Worm (Caenorhabditis elegans) whole organism, L1 larva: ENCODE data around the gene him-5.

Experiments
- Y116A8C.19 ChIP-seq: sonication (generic microtip); optimal IDR thresholded peaks from 2 replicates; lab custom pipeline; 2016; ENCODE audit warnings: missing compliant biosample characterization, missing genetic modification characterization, borderline replicate concordance
- alr-1 ChIP-seq: fragments of 200-800 bp; sonication (Bioruptor generic); optimal IDR thresholded peaks from 2 replicates; lab custom pipeline; 2018; ENCODE audit warnings: borderline replicate concordance, mild to moderate bottlenecking, missing genetic modification characterization, missing compliant biosample characterization
- aly-2 ChIP-seq: fragments of 150-350 bp; optimal IDR thresholded peaks from 2 replicates; lab custom pipeline; 2014; ENCODE audit warnings: missing biosample characterization, missing genetic modification characterization
- ama-1 ChIP-seq: fragments of 150-350 bp; optimal IDR thresholded peaks from 2 replicates; lab custom pipeline; 2014
- ceh-90 ChIP-seq: sonication (generic microtip); optimal IDR thresholded peaks from 2 replicates; lab custom pipeline; 2016; ENCODE audit warnings: missing genetic modification characterization, missing compliant biosample characterization
- dsc-1 ChIP-seq: sonication (generic microtip); optimal IDR thresholded peaks from 2 replicates; lab custom pipeline; 2016; ENCODE audit warnings: mild to moderate bottlenecking, missing genetic modification characterization, missing compliant biosample characterization
- egl-27 ChIP-seq, 2 experiments: fragments of 150-350 bp in 1 of 2; sonication (generic microtip); optimal IDR thresholded peaks; 3 replicates each; lab custom pipeline; 2017 to 2018; ENCODE audit warnings: missing biosample characterization in 2 of 2, missing genetic modification characterization in 2 of 2, missing genetic modification reagents in 2 of 2
- hlh-17 ChIP-seq: fragments of 200-800 bp; sonication (Bioruptor generic); optimal IDR thresholded peaks from 2 replicates; lab custom pipeline; 2018; ENCODE audit warnings: missing genetic modification characterization, mild to moderate bottlenecking, missing compliant biosample characterization, moderate library complexity, borderline replicate concordance
- hlh-4 ChIP-seq: sonication (generic microtip); optimal IDR thresholded peaks from 2 replicates; lab custom pipeline; 2016; ENCODE audit warnings: mild to moderate bottlenecking, missing genetic modification characterization, missing compliant biosample characterization
- hpl-2 ChIP-seq: fragments of 150-350 bp; optimal IDR thresholded peaks from 2 replicates; lab custom pipeline; 2014; ENCODE audit warnings: missing biosample characterization, missing genetic modification reagents, missing genetic modification characterization
- lin-13 ChIP-seq: fragments of 150-350 bp; optimal IDR thresholded peaks from 2 replicates; lab custom pipeline; 2014; ENCODE audit warnings: missing biosample characterization, missing genetic modification reagents, missing genetic modification characterization
- lin-14 ChIP-seq: fragments of 200-800 bp; sonication (Bioruptor generic); optimal IDR thresholded peaks from 2 replicates; lab custom pipeline; 2018; ENCODE audit warnings: mild to moderate bottlenecking, missing genetic modification characterization, moderate library complexity, missing compliant biosample characterization
- lin-15B ChIP-seq: fragments of 150-350 bp; sonication (generic microtip); optimal IDR thresholded peaks from 3 replicates; lab custom pipeline; 2014; ENCODE audit warnings: missing biosample characterization, missing genetic modification characterization
- lin-39 ChIP-seq: fragments of 150-350 bp; optimal IDR thresholded peaks from 2 replicates; lab custom pipeline; 2014; ENCODE audit warnings: missing biosample characterization, missing genetic modification reagents, missing genetic modification characterization
- lsy-2 ChIP-seq, 2 experiments: fragments of 150-350 bp; optimal IDR thresholded peaks; 2 replicates each; lab custom pipeline; 2014; ENCODE audit warnings: missing biosample characterization in 2 of 2, missing genetic modification characterization in 2 of 2
- mab-9 ChIP-seq: fragments of 200-800 bp; sonication (Bioruptor generic); IDR thresholded peaks from 2 replicates; pipeline ENCODE4 v1.3.6; 2022; ENCODE audit warnings: missing genetic modification reagents, missing genetic modification characterization, missing compliant biosample characterization
- mdl-1 ChIP-seq, 2 experiments: fragments of 150-350 bp; optimal IDR thresholded peaks; 2 replicates each; lab custom pipeline; 2014 to 2017; ENCODE audit warnings: missing biosample characterization in 2 of 2, missing genetic modification characterization in 2 of 2, inconsistent platforms in 1 of 2
- mep-1 ChIP-seq: fragments of 150-350 bp; optimal IDR thresholded peaks from 2 replicates; lab custom pipeline; 2014; ENCODE audit warnings: missing biosample characterization, missing genetic modification characterization
- nhr-12 ChIP-seq: sonication (generic microtip); optimal IDR thresholded peaks from 2 replicates; lab custom pipeline; 2017; ENCODE audit warnings: missing biosample characterization, missing genetic modification characterization
- nhr-19 ChIP-seq: fragments of 200-800 bp; sonication (Bioruptor generic); conservative IDR thresholded peaks from 2 replicates; pipeline ENCODE4 v1.3.6; 2022; ENCODE audit warnings: missing genetic modification characterization, missing compliant biosample characterization
- nhr-20 ChIP-seq: sonication (generic microtip); optimal IDR thresholded peaks from 2 replicates; lab custom pipeline; 2016; ENCODE audit warnings: mild to moderate bottlenecking, missing genetic modification characterization, missing compliant biosample characterization
- nhr-71 ChIP-seq: sonication (generic microtip); optimal IDR thresholded peaks from 2 replicates; lab custom pipeline; 2016; ENCODE audit warnings: mild to moderate bottlenecking, missing genetic modification characterization, moderate library complexity, missing compliant biosample characterization
- pag-3 ChIP-seq: sonication (generic microtip); optimal IDR thresholded peaks from 2 replicates; lab custom pipeline; 2017; ENCODE audit warnings: missing genetic modification characterization, mild to moderate bottlenecking, missing compliant biosample characterization, antibody characterized with exemption, borderline replicate concordance; ENCODE audit not compliant: insufficient read depth
- pqm-1 ChIP-seq: sonication (generic microtip); optimal IDR thresholded peaks from 3 replicates; lab custom pipeline; 2017; ENCODE audit warnings: missing biosample characterization, missing genetic modification characterization
- rnt-1 ChIP-seq: sonication (generic microtip); optimal IDR thresholded peaks from 2 replicates; lab custom pipeline; 2016; ENCODE audit warnings: mild to moderate bottlenecking, missing genetic modification characterization, moderate library complexity, missing compliant biosample characterization
- skn-1 ChIP-seq: fragments of 150-350 bp; optimal IDR thresholded peaks from 2 replicates; lab custom pipeline; 2014; ENCODE audit warnings: missing biosample characterization, missing genetic modification characterization
- snpc-4 ChIP-seq: fragments of 150-350 bp; optimal IDR thresholded peaks from 2 replicates; lab custom pipeline; 2014; ENCODE audit warnings: missing biosample characterization, missing genetic modification characterization
- sup-37 ChIP-seq: fragments of 200-800 bp; sonication (Bioruptor generic); optimal IDR thresholded peaks from 2 replicates; lab custom pipeline; 2018; ENCODE audit warnings: mild to moderate bottlenecking, missing genetic modification characterization, missing compliant biosample characterization
- tlp-1 ChIP-seq: fragments of 150-350 bp; optimal IDR thresholded peaks from 2 replicates; lab custom pipeline; 2014; ENCODE audit warnings: missing biosample characterization, missing genetic modification characterization
- unc-130 ChIP-seq: fragments of 150-350 bp; optimal IDR thresholded peaks from 2 replicates; lab custom pipeline; 2017; ENCODE audit warnings: missing biosample characterization, missing genetic modification characterization, inconsistent platforms
- unc-86 ChIP-seq: sonication (generic microtip); optimal IDR thresholded peaks from 2 replicates; lab custom pipeline; 2016; ENCODE audit warnings: missing genetic modification characterization, missing compliant biosample characterization
- vab-15 ChIP-seq: sonication (generic microtip); optimal IDR thresholded peaks from 2 replicates; lab custom pipeline; 2017; ENCODE audit warnings: missing genotype, mild to moderate bottlenecking, missing genetic modification characterization, missing compliant biosample characterization
- zag-1 ChIP-seq: fragments of 150-350 bp; optimal IDR thresholded peaks from 2 replicates; lab custom pipeline; 2014; ENCODE audit warnings: missing biosample characterization, missing genetic modification characterization
- zip-4 ChIP-seq: fragments of 200-800 bp; sonication (Bioruptor generic); optimal IDR thresholded peaks from 2 replicates; lab custom pipeline; 2018; ENCODE audit warnings: mild to moderate bottlenecking, missing genetic modification characterization, moderate library complexity, missing compliant biosample characterization
- ztf-4 ChIP-seq: fragments of 150-350 bp; optimal IDR thresholded peaks from 2 replicates; lab custom pipeline; 2014; ENCODE audit warnings: missing biosample characterization, missing genetic modification characterization

him-5 gene

DNA sequence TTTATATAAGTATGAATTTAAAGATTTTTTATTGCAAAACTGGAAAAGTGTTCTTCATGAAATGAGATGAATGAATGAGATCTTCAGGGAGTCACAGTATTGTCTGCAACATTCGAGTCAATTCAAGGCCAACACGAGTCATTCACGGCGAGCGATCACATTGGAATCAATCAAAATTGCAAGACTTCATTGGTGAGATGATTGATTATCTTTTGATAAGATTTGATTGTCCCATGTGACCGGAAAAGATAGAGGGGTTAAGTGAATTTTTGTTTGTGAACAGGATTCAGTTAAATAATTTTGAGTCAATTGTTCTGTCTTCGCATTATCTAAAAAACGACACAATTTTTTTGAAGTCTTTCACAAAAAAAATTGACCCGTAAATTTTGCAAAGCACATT, 4.7 kb downstream of the him-5 start (continued):
- TF ChIP-seq pqm-1 (tag; lab: Kevin White, UChicago) = no peak
- TF ChIP-seq mep-1 (tag; lab: Kevin White, UChicago) = peak; percentile 20
- no peak for TF ChIP-seq lin-15B (tag; lab: Kevin White, UChicago)
- no peak for TF ChIP-seq zag-1 (tag; lab: Kevin White, UChicago)
- TF ChIP-seq egl-27 (tag; optimal IDR thresholded peaks at IDR 0.05; lab: Kevin White, UChicago) = no peak
- TF ChIP-seq nhr-12 (tag; lab: Kevin White, UChicago) = no peak
- TF ChIP-seq zip-4 (GFP tag; lab: Kevin White, UChicago) = no peak
- TF ChIP-seq mdl-1 (tag; optimal IDR thresholded peaks at IDR 0.05; lab: Kevin White, UChicago) = peak in 1 of 2 experiments; percentile 10
- no peak for TF ChIP-seq hpl-2 (GFP tag; lab: Kevin White, UChicago)
- TF ChIP-seq rnt-1 = no peak
- TF ChIP-seq ztf-4 (tag; lab: Kevin White, UChicago) = no peak

DNA sequence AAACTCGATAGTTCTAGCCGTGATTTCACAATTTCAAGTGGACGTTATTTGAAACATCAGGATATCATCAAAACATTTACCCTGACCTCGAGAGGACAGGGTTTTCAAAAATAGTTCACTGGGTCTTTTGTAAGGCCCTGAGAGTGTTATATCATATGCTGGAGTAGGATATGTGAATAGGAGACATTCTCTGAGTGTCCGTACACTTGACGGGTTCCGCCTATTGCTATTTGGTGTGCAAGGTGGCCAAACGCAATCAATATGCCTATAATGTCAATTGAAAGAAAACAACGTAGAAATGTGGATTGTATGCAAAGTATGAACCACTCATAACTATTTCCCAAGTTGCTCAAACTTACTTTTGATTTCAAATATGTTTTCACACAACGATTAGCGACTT, 7.1 kb downstream of the him-5 start:
- TF ChIP-seq ama-1 (lab: Kevin White, UChicago) (no peak), egl-27 (tag; optimal IDR thresholded peaks at IDR 0.05; lab: Kevin White, UChicago) (no peak), dsc-1 (tag; lab: Kevin White, UChicago) (no peak), rnt-1 (peak; percentile 11), unc-86 (no peak), lsy-2 (tag; optimal IDR thresholded peaks at IDR 0.05; lab: Kevin White, UChicago) (no peak), mdl-1 (tag; optimal IDR thresholded peaks at IDR 0.05; lab: Kevin White, UChicago) (no peak), pqm-1 (tag; lab: Kevin White, UChicago) (no peak), vab-15 (tag; lab: Kevin White, UChicago) (no peak), aly-2 (tag; lab: Kevin White, UChicago) (no peak), snpc-4 (tag; lab: Kevin White, UChicago) (peak; percentile 26), Y116A8C.19 (no peak), ztf-4 (tag; lab: Kevin White, UChicago) (no peak), unc-130 (tag; lab: Kevin White, UChicago) (no peak), lin-14 (GFP tag; lab: Kevin White, UChicago) (no peak), skn-1 (tag; lab: Kevin White, UChicago) (no peak)

DNA sequence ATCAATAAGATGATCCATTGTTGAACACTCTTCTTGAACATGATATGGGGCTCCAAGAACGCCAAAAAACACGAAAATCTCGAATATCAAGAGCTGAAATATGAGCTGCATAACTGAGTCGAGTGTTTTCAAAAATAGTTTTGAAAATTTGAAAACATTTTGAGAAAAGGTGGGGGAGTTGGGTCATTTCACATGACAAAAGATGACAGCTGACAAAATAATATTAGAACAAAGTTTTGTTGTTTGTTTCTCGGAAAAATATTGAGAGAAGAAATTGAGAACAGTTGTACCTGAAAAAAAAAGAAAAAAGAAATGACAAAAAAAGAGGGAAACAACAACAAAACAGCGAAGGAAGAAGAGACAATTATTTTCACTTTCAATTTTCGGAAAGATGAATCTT, 8.3 kb downstream of the him-5 start, which contains the start of the genes D1086.2 and D1086.1:
Gene D1086.2 (minus strand): TSS at position 150 of the 400 bp plus-strand sequence.
Gene D1086.1 (plus strand): TSS at position 340 of the 400 bp plus-strand sequence.
- TF ChIP-seq aly-2 (tag; lab: Kevin White, UChicago) (no peak), nhr-19 (GFP tag; lab: Robert Waterston, UW) (peak; percentile 35), nhr-71 (tag; lab: Kevin White, UChicago) (peak; percentile 60), mab-9 (GFP tag; lab: Robert Waterston, UW) (no peak), rnt-1 (peak; percentile 21), lin-14 (GFP tag; lab: Kevin White, UChicago) (peak; percentile 73), hpl-2 (GFP tag; lab: Kevin White, UChicago) (no peak), lsy-2 (tag; optimal IDR thresholded peaks at IDR 0.05; lab: Kevin White, UChicago) (peak in 1 of 2 experiments; percentile 2), nhr-20 (tag; lab: Kevin White, UChicago) (peak; percentile 30), lin-13 (no peak), pag-3 (tag; lab: Kevin White, UChicago) (no peak), lin-39 (peak; percentile 16), alr-1 (tag; lab: Kevin White, UChicago) (no peak), ceh-90 (tag; lab: Kevin White, UChicago) (no peak), unc-86 (no peak), sup-37 (GFP tag; lab: Kevin White, UChicago) (no peak), mdl-1 (tag; optimal IDR thresholded peaks at IDR 0.05; lab: Kevin White, UChicago) (no peak), pqm-1 (tag; lab: Kevin White, UChicago) (no peak), unc-130 (tag; lab: Kevin White, UChicago) (no peak)

DNA sequence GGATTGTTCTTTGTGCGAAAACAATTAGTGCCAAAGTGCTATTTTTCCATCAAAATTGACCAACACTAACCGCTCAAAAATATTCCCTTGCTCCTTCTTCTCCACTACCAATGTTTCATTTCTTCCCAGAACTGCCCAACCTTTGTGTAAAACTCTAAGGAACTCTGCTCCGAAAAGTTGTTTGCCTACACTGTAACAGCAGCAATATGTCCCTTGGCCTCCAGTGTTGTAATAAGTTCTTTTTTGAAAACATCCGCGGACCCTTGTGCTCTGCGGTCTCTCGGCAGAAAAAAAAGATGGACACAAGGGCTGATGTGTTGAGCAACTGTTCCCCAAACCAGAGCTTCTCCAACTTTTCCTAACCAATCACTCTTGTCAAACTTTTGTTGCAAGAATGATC, 10.7 kb downstream of the him-5 start, which contains the start of gene D1086.12:
Gene D1086.12 (plus strand): TSS at position 301 of the 400 bp plus-strand sequence.
- TF ChIP-seq hlh-4 (tag; lab: Kevin White, UChicago) (no peak), hlh-17 (GFP tag; lab: Kevin White, UChicago) (no peak), tlp-1 (tag; lab: Kevin White, UChicago) (no peak), lin-14 (GFP tag; lab: Kevin White, UChicago) (peak; percentile 48), rnt-1 (peak; percentile 25)
